Fruit fly (Drosophila melanogaster): ENCODE results near the gene CG13855.

- TF ChIP-seq stwl (tag; optimal IDR thresholded peaks at IDR 0.05) (no peak), Ssrp (tag; optimal IDR thresholded peaks at IDR 0.05) (no peak), Ets97D (GFP tag; optimal IDR thresholded peaks at IDR 0.05) (no peak), exex (tag; optimal IDR thresholded peaks at IDR 0.05) (peak; percentile 68), croc (GFP tag; conservative IDR thresholded peaks at IDR 0.05) (no peak), CG14965 (GFP tag; optimal IDR thresholded peaks at IDR 0.05; ENCODE audit: borderline replicate concordance) (no peak), CG32767 (GFP tag; IDR thresholded peaks at IDR 0.05) (no peak), CG14050 (GFP tag; IDR thresholded peaks at IDR 0.05) (no peak), pnt (GFP tag; optimal IDR thresholded peaks at IDR 0.05) (no peak), CG3847 (GFP tag; IDR thresholded peaks at IDR 0.05) (no peak), Usf (GFP tag; optimal IDR thresholded peaks at IDR 0.05) (no peak), CG7372 (GFP tag; IDR thresholded peaks at IDR 0.05) (no peak), lilli (GFP tag; optimal IDR thresholded peaks at IDR 0.05) (no peak), pfk (GFP tag; optimal IDR thresholded peaks at IDR 0.05) (no peak)
These were observed 48.9 kb downstream of the CG13855 start for dm6 chr3R:22454397-22455334.
